Worm (Caenorhabditis elegans): ENCODE data around the gene F28A12.10.

ce11 chrV:8671568-8672123 lies 34.1 kb upstream of the F28A12.10 start:
- no peak for TF ChIP-seq ceh-82 (tag; optimal IDR thresholded peaks at IDR 0.05)
- no peak for TF ChIP-seq sea-2 (GFP tag; optimal IDR thresholded peaks at IDR 0.05)
- TF ChIP-seq mdl-1 (tag; optimal IDR thresholded peaks at IDR 0.05) = no peak
- no peak for TF ChIP-seq pqm-1 (tag; optimal IDR thresholded peaks at IDR 0.05)
- TF ChIP-seq lin-15B (tag; optimal IDR thresholded peaks at IDR 0.05) = no peak
- TF ChIP-seq elt-3 (tag; optimal IDR thresholded peaks at IDR 0.05) = no peak
- peak; percentile 70 for TF ChIP-seq nhr-77 (tag; optimal IDR thresholded peaks at IDR 0.05)
- TF ChIP-seq skn-1 (tag; optimal IDR thresholded peaks at IDR 0.05) = no peak
- no peak for TF ChIP-seq nhr-237 (tag; optimal IDR thresholded peaks at IDR 0.05)
